Worm (Caenorhabditis elegans): ENCODE data around the gene R04A9.6.

Gene R04A9.6

ce11 chrX:449820-450219 lies 52.5 kb downstream of the R04A9.6 start, which contains the start of gene F52D1.2:
Gene F52D1.2, minus strand, starts transcription at chrX:450212.
- TF ChIP-seq elt-4 (tag; optimal IDR thresholded peaks at IDR 0.05) (no peak), ahr-1 (tag; optimal IDR thresholded peaks at IDR 0.05) (no peak), unc-55 (GFP tag; optimal IDR thresholded peaks at IDR 0.05) (no peak), ceh-9 (tag; optimal IDR thresholded peaks at IDR 0.05) (no peak), pros-1 (tag; optimal IDR thresholded peaks at IDR 0.05) (no peak), ceh-14 (tag; optimal IDR thresholded peaks at IDR 0.05) (no peak), pag-3 (tag; optimal IDR thresholded peaks at IDR 0.05; ENCODE audit: borderline replicate concordance) (no peak), fkh-10 (GFP tag; optimal IDR thresholded peaks at IDR 0.05) (no peak), mec-3 (tag; optimal IDR thresholded peaks at IDR 0.05; ENCODE audit: borderline replicate concordance) (no peak), eyg-1 (tag; optimal IDR thresholded peaks at IDR 0.05) (no peak), pax-1 (tag; optimal IDR thresholded peaks at IDR 0.05) (no peak)
